Worm (Caenorhabditis elegans) whole organism, midembryonic: Measurements from ENCODE around the gene W10G11.1.

Experiments
- T22C8.4 ChIP-seq: fragments of 200-800 bp; sonication (Bioruptor generic); IDR thresholded peaks from 2 replicates; pipeline ENCODE4 v1.3.6; 2022; ENCODE audit warnings: missing genetic modification characterization, missing compliant biosample characterization
- cog-1 ChIP-seq: sonication (generic microtip); optimal IDR thresholded peaks from 2 replicates; lab custom pipeline; 2016; ENCODE audit warnings: missing genetic modification characterization, missing compliant biosample characterization
- flt-1 ChIP-seq: fragments of 200-800 bp; sonication (Bioruptor generic); IDR thresholded peaks from 2 replicates; pipeline ENCODE4 v1.3.6; 2022; ENCODE audit warnings: missing genetic modification characterization, missing compliant biosample characterization
- klf-2 ChIP-seq: fragments of 200-800 bp; sonication (Bioruptor generic); conservative IDR thresholded peaks from 2 replicates; pipeline ENCODE4 v1.3.6; 2022; ENCODE audit warnings: missing genetic modification reagents, missing genetic modification characterization, missing compliant biosample characterization
- med-1 ChIP-seq: sonication (generic microtip); optimal IDR thresholded peaks from 2 replicates; lab custom pipeline; 2017; ENCODE audit warnings: missing genetic modification characterization, mild to moderate bottlenecking, missing compliant biosample characterization, antibody characterized with exemption, missing genetic modification reagents; ENCODE audit not compliant: insufficient read depth
- ref-1 ChIP-seq: fragments of 200-800 bp; sonication (Bioruptor generic); conservative IDR thresholded peaks from 2 replicates; pipeline ENCODE4 v1.3.6; 2022; ENCODE audit warnings: missing genetic modification reagents, missing genetic modification characterization, missing compliant biosample characterization
- tab-1 ChIP-seq: fragments of 200-800 bp; sonication (Bioruptor generic); IDR thresholded peaks from 2 replicates; pipeline ENCODE4 v1.3.6; 2022; ENCODE audit warnings: missing genetic modification characterization, missing compliant biosample characterization
- ztf-23 ChIP-seq: fragments of 200-800 bp; sonication (Bioruptor generic); IDR thresholded peaks from 2 replicates; pipeline ENCODE4 v1.3.6; 2022; ENCODE audit warnings: missing genetic modification reagents, missing genetic modification characterization, missing compliant biosample characterization
- ztf-29 ChIP-seq: fragments of 200-800 bp; sonication (Bioruptor generic); IDR thresholded peaks from 2 replicates; pipeline ENCODE4 v1.3.6; 2022; ENCODE audit warnings: missing genetic modification reagents, missing genetic modification characterization, missing compliant biosample characterization

Gene W10G11.1

DNA sequence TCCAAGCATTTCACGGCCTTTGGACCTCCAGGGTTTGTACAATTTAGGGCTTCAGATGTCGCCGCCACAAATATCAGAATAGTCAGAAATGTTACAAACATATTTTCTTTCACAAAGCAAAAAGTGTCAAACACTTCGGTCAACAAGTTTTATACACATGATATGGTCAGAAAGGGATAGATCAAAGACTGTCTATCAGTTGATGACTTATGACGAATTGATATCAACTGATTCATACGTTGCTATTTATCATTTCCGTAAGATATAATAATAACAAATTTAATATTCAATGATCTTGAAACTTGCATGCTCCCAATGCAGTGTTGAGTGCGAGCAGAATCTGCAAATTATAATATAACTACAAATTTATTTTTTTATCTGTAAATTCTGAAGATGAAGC is at the start of gene W10G11.1:
TSS of gene W10G11.1 (minus strand) at position 101 of the 400 bp plus-strand sequence.
- TF ChIP-seq tab-1 (GFP tag; lab: Robert Waterston, UW) (no peak), ztf-29 (no peak), ref-1 (GFP tag; lab: Robert Waterston, UW) (no peak), cog-1 (tag; lab: Kevin White, UChicago) (no peak), flt-1 (no peak), ztf-23 (GFP tag; lab: Robert Waterston, UW) (no peak), med-1 (GFP tag; lab: Kevin White, UChicago) (no peak), T22C8.4 (GFP tag; lab: Robert Waterston, UW) (no peak), klf-2 (GFP tag; lab: Robert Waterston, UW) (no peak)

DNA sequence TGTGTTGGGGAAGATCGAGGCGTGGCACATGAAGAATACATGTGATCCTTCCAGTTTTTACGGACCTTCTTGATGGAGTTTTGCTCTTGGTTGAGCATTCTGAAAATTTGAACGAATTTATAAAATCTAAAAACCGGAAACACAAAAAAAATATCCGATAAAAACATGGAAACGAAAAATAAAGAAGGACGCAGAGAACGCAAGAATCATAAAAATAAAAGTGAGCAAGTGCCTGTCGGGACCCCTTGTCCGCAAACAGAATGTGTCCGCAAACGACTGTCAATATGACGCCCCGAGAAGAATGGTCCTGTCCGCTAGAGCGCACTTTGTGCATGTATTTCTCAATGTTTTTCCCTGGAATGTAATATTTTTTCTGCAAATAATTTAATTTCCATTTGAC is 49.3 kb upstream of the W10G11.1 start, which contains the start of gene Y49F6A.5:
TSS of gene Y49F6A.5 (minus strand) at position 101 of the 400 bp plus-strand sequence.
- no peak for TF ChIP-seq klf-2 (GFP tag; lab: Robert Waterston, UW)
- TF ChIP-seq flt-1 = no peak
- no peak for TF ChIP-seq med-1 (GFP tag; lab: Kevin White, UChicago)
- TF ChIP-seq T22C8.4 (GFP tag; lab: Robert Waterston, UW) = no peak
- no peak for TF ChIP-seq ref-1 (GFP tag; lab: Robert Waterston, UW)
- TF ChIP-seq cog-1 (tag; lab: Kevin White, UChicago) = no peak
- no peak for TF ChIP-seq tab-1 (GFP tag; lab: Robert Waterston, UW)
- TF ChIP-seq ztf-29 = no peak
- TF ChIP-seq ztf-23 (GFP tag; lab: Robert Waterston, UW) = no peak

DNA sequence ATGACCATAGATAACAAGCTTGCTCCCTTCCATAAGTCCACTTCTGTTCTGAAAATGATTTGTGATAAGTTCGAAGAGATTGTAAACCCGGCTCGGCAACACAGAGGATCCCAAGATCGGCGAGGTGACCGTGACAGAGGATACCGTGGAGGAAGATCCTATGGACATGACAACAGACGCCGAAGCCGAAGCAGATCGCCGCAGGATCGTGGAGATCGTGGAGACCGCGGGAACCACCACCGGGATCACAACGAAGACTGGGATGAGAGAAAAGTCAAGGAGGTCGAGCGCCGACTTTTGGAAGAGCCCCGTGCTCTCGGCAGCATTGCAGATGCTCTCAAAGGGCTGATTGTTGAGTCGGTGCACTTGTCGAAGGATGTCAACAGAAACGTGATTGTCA is 44.1 kb upstream of the W10G11.1 start:
- TF ChIP-seq flt-1 (no peak), med-1 (GFP tag; lab: Kevin White, UChicago) (no peak), ztf-29 (no peak), T22C8.4 (GFP tag; lab: Robert Waterston, UW) (no peak)

DNA sequence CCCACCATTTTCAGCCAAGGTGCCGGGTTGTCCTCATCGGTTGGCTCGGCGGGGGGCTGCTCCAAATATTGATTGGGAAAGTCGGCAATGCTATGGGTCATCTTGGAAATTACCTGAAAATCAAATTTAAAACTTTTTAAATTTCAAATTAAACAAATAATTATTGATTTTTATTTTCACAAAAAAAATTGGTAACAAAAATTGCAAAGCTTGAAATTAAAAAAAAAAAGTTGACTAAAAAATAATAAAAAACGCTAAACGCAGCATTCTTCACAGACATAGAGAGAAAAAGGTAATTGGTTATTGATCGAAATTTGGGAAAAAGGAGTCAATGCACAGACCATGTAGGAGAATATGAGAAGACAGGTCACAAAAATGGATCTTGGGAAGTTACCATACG is 38.2 kb upstream of the W10G11.1 start, which contains the start of gene Y49F6A.11:
TSS of gene Y49F6A.11 (minus strand) at position 101 of the 400 bp plus-strand sequence.
- TF ChIP-seq ref-1 (GFP tag; lab: Robert Waterston, UW) = no peak
- no peak for TF ChIP-seq T22C8.4 (GFP tag; lab: Robert Waterston, UW)
- TF ChIP-seq med-1 (GFP tag; lab: Kevin White, UChicago) = no peak
- no peak for TF ChIP-seq flt-1
- TF ChIP-seq ztf-29 = no peak
- TF ChIP-seq ztf-23 (GFP tag; lab: Robert Waterston, UW) = no peak

DNA sequence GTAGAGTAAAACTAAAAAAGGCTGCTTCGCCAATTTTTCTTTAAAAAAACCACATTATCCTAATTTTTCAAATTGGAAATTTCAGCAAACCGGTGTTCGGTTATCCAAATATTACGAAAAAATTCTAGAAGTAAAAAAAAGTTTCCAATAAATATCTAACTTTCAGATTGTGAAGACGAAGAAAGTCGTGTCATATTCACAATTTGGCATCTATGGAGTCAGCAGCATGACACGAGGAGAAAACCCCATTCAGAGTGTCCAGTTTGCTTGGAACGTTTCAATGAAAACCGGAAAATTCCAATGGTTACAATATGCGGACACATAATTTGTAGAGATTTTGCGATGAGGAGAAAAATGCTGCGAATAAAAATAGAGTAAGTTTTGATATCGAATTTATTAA is 34.8 kb upstream of the W10G11.1 start, which contains the start of gene Y49F6A.12:
TSS of gene Y49F6A.12 (plus strand) at position 301 of the 400 bp plus-strand sequence.
- TF ChIP-seq ztf-23 (GFP tag; lab: Robert Waterston, UW) = no peak
- no peak for TF ChIP-seq tab-1 (GFP tag; lab: Robert Waterston, UW)
- no peak for TF ChIP-seq cog-1 (tag; lab: Kevin White, UChicago)
- no peak for TF ChIP-seq ref-1 (GFP tag; lab: Robert Waterston, UW)
- TF ChIP-seq flt-1 = no peak
- TF ChIP-seq T22C8.4 (GFP tag; lab: Robert Waterston, UW) = no peak
- TF ChIP-seq med-1 (GFP tag; lab: Kevin White, UChicago) = no peak
- no peak for TF ChIP-seq klf-2 (GFP tag; lab: Robert Waterston, UW)
- no peak for TF ChIP-seq ztf-29

DNA sequence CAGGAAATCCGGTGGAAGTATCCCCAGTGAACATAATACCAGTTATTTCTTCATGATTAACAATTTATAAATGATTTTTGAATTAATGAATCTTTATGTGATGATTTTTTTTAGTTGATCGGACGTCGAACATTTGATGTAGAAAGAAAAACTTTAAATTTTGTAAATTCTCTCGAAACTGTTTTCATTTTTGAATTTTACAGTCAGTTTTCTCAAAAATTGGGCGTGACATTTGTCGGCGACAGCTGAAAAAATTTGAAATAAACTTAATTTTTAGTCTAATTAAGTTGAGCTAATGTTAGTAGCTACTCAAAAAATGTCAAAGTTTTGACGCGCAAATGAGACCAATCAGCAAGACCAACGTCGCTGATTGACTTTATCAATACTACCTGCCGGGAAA is 22.9 kb upstream of the W10G11.1 start, which contains the start of gene srh-60:
TSS of gene srh-60 (plus strand) at position 301 of the 400 bp plus-strand sequence.
- TF ChIP-seq T22C8.4 (GFP tag; lab: Robert Waterston, UW) (no peak), ztf-29 (no peak), ref-1 (GFP tag; lab: Robert Waterston, UW) (no peak), flt-1 (no peak), med-1 (GFP tag; lab: Kevin White, UChicago) (no peak), cog-1 (tag; lab: Kevin White, UChicago) (no peak)

DNA sequence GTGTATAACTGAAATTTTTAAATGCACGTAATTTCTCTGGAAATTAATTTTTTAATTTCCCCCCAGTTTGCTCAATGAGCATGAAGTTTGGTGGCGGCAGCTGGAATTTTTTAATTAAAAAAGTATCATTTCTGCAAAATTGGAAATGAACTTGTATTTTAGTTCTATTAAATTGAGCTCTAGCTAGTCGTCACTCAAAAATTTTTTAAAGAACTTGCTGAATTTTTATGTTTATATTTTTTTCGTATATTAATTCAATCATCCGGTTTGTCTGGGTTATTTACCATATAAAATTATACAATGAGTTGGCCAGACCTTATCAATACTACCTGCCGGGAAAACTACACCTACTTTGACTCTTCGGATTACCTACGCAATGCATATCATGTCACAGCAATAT is 21.3 kb upstream of the W10G11.1 start, which contains the start of gene srh-59:
TSS of gene srh-59 (plus strand) at position 301 of the 400 bp plus-strand sequence.
- TF ChIP-seq med-1 (GFP tag; lab: Kevin White, UChicago) (no peak), cog-1 (tag; lab: Kevin White, UChicago) (no peak), ref-1 (GFP tag; lab: Robert Waterston, UW) (no peak), klf-2 (GFP tag; lab: Robert Waterston, UW) (no peak), T22C8.4 (GFP tag; lab: Robert Waterston, UW) (no peak), flt-1 (no peak), ztf-29 (no peak), ztf-23 (GFP tag; lab: Robert Waterston, UW) (no peak)

DNA sequence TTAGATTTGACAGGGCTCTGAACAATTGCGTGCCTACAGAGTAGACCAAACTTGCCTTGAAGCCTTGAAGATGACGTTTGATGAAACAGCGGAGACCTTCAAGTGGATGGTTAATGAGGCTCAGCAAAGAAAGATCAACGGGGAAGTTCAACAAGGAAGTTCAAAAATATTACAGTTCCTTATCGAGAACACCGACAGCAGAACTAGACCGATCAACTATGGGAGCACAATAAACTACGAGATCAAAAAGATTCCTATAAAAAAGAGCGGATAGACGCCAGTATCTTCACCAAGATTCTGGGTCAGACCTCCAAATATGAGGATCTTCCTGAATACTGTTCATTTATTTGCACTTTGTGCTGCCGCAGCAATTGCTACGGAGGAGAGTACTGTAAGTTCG is 19.3 kb upstream of the W10G11.1 start, which contains the start of gene clec-134:
TSS of gene clec-134 (plus strand) at position 301 of the 400 bp plus-strand sequence.
- TF ChIP-seq flt-1 = no peak
- no peak for TF ChIP-seq T22C8.4 (GFP tag; lab: Robert Waterston, UW)
- no peak for TF ChIP-seq cog-1 (tag; lab: Kevin White, UChicago)
- TF ChIP-seq klf-2 (GFP tag; lab: Robert Waterston, UW) = no peak
- no peak for TF ChIP-seq ztf-23 (GFP tag; lab: Robert Waterston, UW)
- TF ChIP-seq med-1 (GFP tag; lab: Kevin White, UChicago) = no peak
- TF ChIP-seq ref-1 (GFP tag; lab: Robert Waterston, UW) = no peak
- TF ChIP-seq ztf-29 = no peak
- no peak for TF ChIP-seq tab-1 (GFP tag; lab: Robert Waterston, UW)

DNA sequence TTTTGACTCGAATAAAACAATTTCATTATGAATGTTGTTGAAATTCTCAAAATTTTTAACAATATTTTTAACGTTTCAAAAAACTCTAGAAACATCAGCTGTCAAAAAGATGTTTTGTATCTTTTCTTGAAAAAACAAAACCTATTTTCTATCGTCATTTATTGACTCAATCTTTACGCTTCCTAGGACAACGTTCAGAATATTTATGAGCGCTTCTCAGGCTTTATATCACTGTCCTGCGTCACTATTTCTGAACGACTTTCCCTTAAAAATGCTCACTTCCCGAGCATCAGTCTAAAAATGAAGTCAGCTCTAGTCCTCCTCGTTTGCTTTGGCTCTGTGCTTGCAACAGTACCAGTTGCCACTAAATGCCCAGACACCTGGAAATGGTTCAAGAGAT is 17.6 kb upstream of the W10G11.1 start, which contains the start of gene clec-133:
TSS of gene clec-133 (plus strand) at position 301 of the 400 bp plus-strand sequence.
- TF ChIP-seq tab-1 (GFP tag; lab: Robert Waterston, UW) (no peak), ref-1 (GFP tag; lab: Robert Waterston, UW) (no peak), med-1 (GFP tag; lab: Kevin White, UChicago) (no peak), klf-2 (GFP tag; lab: Robert Waterston, UW) (no peak), T22C8.4 (GFP tag; lab: Robert Waterston, UW) (no peak), ztf-23 (GFP tag; lab: Robert Waterston, UW) (no peak), cog-1 (tag; lab: Kevin White, UChicago) (no peak)
